Worm (Caenorhabditis elegans): ENCODE measurements around the gene ttr-21.

- TF ChIP-seq lin-13 (GFP tag; optimal IDR thresholded peaks at IDR 0.05) (no peak), R02D3.7 (tag; optimal IDR thresholded peaks at IDR 0.05) (no peak), tra-1 (GFP tag; IDR thresholded peaks at IDR 0.05) (no peak), dpl-1 (GFP tag; optimal IDR thresholded peaks at IDR 0.05) (no peak), nhr-25 (tag; optimal IDR thresholded peaks at IDR 0.05; ENCODE audit: borderline replicate concordance, insufficient read depth) (no peak), mxl-2 (GFP tag; conservative IDR thresholded peaks at IDR 0.05) (no peak), unc-62 (GFP tag; optimal IDR thresholded peaks at IDR 0.05 in 1 of 2) (no peak), unc-62 (tag; optimal IDR thresholded peaks at IDR 0.05) (no peak), ama-1 (optimal IDR thresholded peaks at IDR 0.05) (no peak)
Observed at ce11 chrV:13843147-13843546, 11.1 kb downstream of the ttr-21 start, which contains the start of gene srx-130.

Data from whole organism, L4 larva.